Fruit fly (Drosophila melanogaster) whole organism, embryonic: ENCODE measurements around the gene Mst98Ca.
A peak's percentile ranks its signal among the peaks of the same experiment; 100 is the strongest.

ENCODE experiments used
- Aef1 ChIP-seq: fragments of 200-800 bp; sonication (Bioruptor generic); IDR thresholded peaks from 3 replicates; pipeline ENCODE4 v1.3.6; 2022; ENCODE audit warnings: missing biosample characterization, missing genetic modification characterization
- Asciz ChIP-seq: fragments of 200-800 bp; sonication (Bioruptor generic); optimal IDR thresholded peaks from 2 replicates; lab custom pipeline; 2017; ENCODE audit warnings: missing biosample characterization, mild to moderate bottlenecking, missing genetic modification characterization, missing genetic modification reagents
- Bdp1 ChIP-seq: fragments of 200-800 bp; sonication (Bioruptor generic); optimal IDR thresholded peaks from 3 replicates; lab custom pipeline; 2016; ENCODE audit warnings: missing biosample characterization, missing genetic modification characterization
- CG11085 ChIP-seq: fragments of 200-800 bp; sonication (Bioruptor generic); IDR thresholded peaks from 2 replicates; pipeline ENCODE4 v1.3.6; 2022; ENCODE audit warnings: missing biosample characterization, missing genetic modification characterization
- CG11247 ChIP-seq: fragments of 200-800 bp; sonication (Bioruptor generic); IDR thresholded peaks from 2 replicates; pipeline ENCODE4 v1.3.6; 2022; ENCODE audit warnings: missing biosample characterization, missing genetic modification characterization
- CG11456 ChIP-seq: fragments of 200-800 bp; sonication (Bioruptor generic); IDR thresholded peaks from 3 replicates; pipeline ENCODE4 v1.3.6; 2022; ENCODE audit warnings: missing biosample characterization, missing genetic modification characterization
- CG12104 ChIP-seq: fragments of 200-800 bp; sonication (Bioruptor generic); optimal IDR thresholded peaks from 3 replicates; lab custom pipeline; 2016; ENCODE audit warnings: missing biosample characterization, missing genetic modification characterization
- CG12236 ChIP-seq: fragments of 200-800 bp; sonication (Bioruptor generic); optimal IDR thresholded peaks from 2 replicates; lab custom pipeline; 2016; ENCODE audit warnings: missing biosample characterization, missing genetic modification characterization
- CG12659 ChIP-seq: fragments of 200-800 bp; sonication (Bioruptor generic); optimal IDR thresholded peaks from 3 replicates; lab custom pipeline; 2017; ENCODE audit warnings: mild to moderate bottlenecking, missing biosample characterization, missing genetic modification reagents, missing genetic modification characterization
- CG14050 ChIP-seq: fragments of 200-800 bp; sonication (Bioruptor generic); IDR thresholded peaks from 3 replicates; pipeline ENCODE4 v1.3.6; 2022; ENCODE audit warnings: missing biosample characterization, missing genetic modification characterization
- CG15514 ChIP-seq: fragments of 200-800 bp; sonication (Bioruptor generic); optimal IDR thresholded peaks from 3 replicates; lab custom pipeline; 2017; ENCODE audit warnings: missing biosample characterization, missing genetic modification characterization, mild to moderate bottlenecking, moderate library complexity, missing genetic modification reagents
- CG17912 ChIP-seq: fragments of 200-800 bp; sonication (Bioruptor generic); optimal IDR thresholded peaks from 2 replicates; lab custom pipeline; 2018; ENCODE audit warnings: missing biosample characterization, mild to moderate bottlenecking, missing genetic modification characterization
- CG43689 ChIP-seq: fragments of 200-800 bp; sonication (Bioruptor generic); IDR thresholded peaks from 2 replicates; pipeline ENCODE4 v1.3.6; 2022; ENCODE audit warnings: missing biosample characterization, missing genetic modification characterization
- CG4820 ChIP-seq: fragments of 200-800 bp; sonication (Bioruptor generic); optimal IDR thresholded peaks from 3 replicates; lab custom pipeline; 2016; ENCODE audit warnings: missing biosample characterization, missing genetic modification characterization
- CG9797 ChIP-seq: fragments of 200-800 bp; sonication (Bioruptor generic); optimal IDR thresholded peaks from 3 replicates; lab custom pipeline; 2018; ENCODE audit warnings: missing biosample characterization, mild to moderate bottlenecking, missing genetic modification characterization
- Camta ChIP-seq: fragments of 200-800 bp; sonication (Bioruptor generic); optimal IDR thresholded peaks from 2 replicates; lab custom pipeline; 2016; ENCODE audit warnings: missing biosample characterization, missing genetic modification characterization
- Chrac-16 ChIP-seq: fragments of 200-800 bp; sonication (Bioruptor generic); optimal IDR thresholded peaks from 3 replicates; lab custom pipeline; 2016; ENCODE audit warnings: missing biosample characterization, missing genetic modification characterization
- D19A ChIP-seq: fragments of 200-800 bp; optimal IDR thresholded peaks from 3 replicates; lab custom pipeline; 2019; ENCODE audit warnings: missing biosample characterization, mild to moderate bottlenecking, missing genetic modification characterization, moderate library complexity
- Dad ChIP-seq: fragments of 200-800 bp; sonication (Bioruptor generic); optimal IDR thresholded peaks from 3 replicates; lab custom pipeline; 2016; ENCODE audit warnings: missing biosample characterization, missing genetic modification characterization
- Dp ChIP-seq: fragments of 200-800 bp; sonication (Bioruptor generic); optimal IDR thresholded peaks from 2 replicates; lab custom pipeline; 2018; ENCODE audit warnings: missing biosample characterization, mild to moderate bottlenecking, missing genetic modification characterization, moderate library complexity
- E2f1 ChIP-seq: fragments of 200-800 bp; sonication (Bioruptor generic); IDR thresholded peaks from 2 replicates; pipeline ENCODE4 v1.3.6; 2022; ENCODE audit warnings: missing biosample characterization, missing genetic modification characterization
- Hand ChIP-seq: fragments of 200-800 bp; sonication (Bioruptor generic); optimal IDR thresholded peaks from 2 replicates; lab custom pipeline; 2017; ENCODE audit warnings: mild to moderate bottlenecking, missing biosample characterization, missing genetic modification reagents, missing genetic modification characterization
- HmgZ ChIP-seq: fragments of 200-800 bp; sonication (Bioruptor generic); optimal IDR thresholded peaks from 2 replicates; lab custom pipeline; 2018; ENCODE audit warnings: missing biosample characterization, mild to moderate bottlenecking, missing genetic modification characterization
- Lpt ChIP-seq: fragments of >200 bp; optimal IDR thresholded peaks from 2 replicates; lab custom pipeline; 2018; ENCODE audit warnings: missing biosample characterization, missing genetic modification characterization
- NK7.1 ChIP-seq: fragments of 200-800 bp; sonication (Bioruptor generic); optimal IDR thresholded peaks from 3 replicates; lab custom pipeline; 2016; ENCODE audit warnings: missing biosample characterization, missing genetic modification characterization
- Poxn ChIP-seq: fragments of 200-800 bp; sonication (Bioruptor generic); IDR thresholded peaks from 2 replicates; pipeline ENCODE4 v1.3.6; 2022; ENCODE audit warnings: missing biosample characterization, missing genetic modification characterization
- Scr ChIP-seq: fragments of 200-800 bp; sonication (Bioruptor generic); IDR thresholded peaks from 2 replicates; pipeline ENCODE4 v1.3.6; 2022; ENCODE audit warnings: missing biosample characterization, missing genetic modification characterization; ENCODE audit not compliant: partially characterized antibody
- Sin3A ChIP-seq: fragments of >200 bp; optimal IDR thresholded peaks from 2 replicates; lab custom pipeline; 2018
- Six4 ChIP-seq: fragments of 200-800 bp; sonication (Bioruptor generic); optimal IDR thresholded peaks from 2 replicates; lab custom pipeline; 2016; ENCODE audit warnings: missing biosample characterization, missing genetic modification characterization
- Taf1 ChIP-seq: fragments of 200-800 bp; sonication (Bioruptor generic); IDR thresholded peaks from 2 replicates; pipeline ENCODE4 v1.3.6; 2022; ENCODE audit warnings: missing biosample characterization, missing genetic modification characterization
- abd-A ChIP-seq: fragments of 200-800 bp; sonication (Bioruptor generic); optimal IDR thresholded peaks from 3 replicates; lab custom pipeline; 2019; ENCODE audit warnings: missing biosample characterization, mild to moderate bottlenecking, missing genetic modification characterization, moderate library complexity
- ac ChIP-seq: fragments of 200-800 bp; sonication (Bioruptor generic); optimal IDR thresholded peaks from 3 replicates; lab custom pipeline; 2017; ENCODE audit warnings: missing biosample characterization, mild to moderate bottlenecking, missing genetic modification characterization
- aop ChIP-seq: fragments of 200-800 bp; sonication (Bioruptor generic); IDR thresholded peaks from 2 replicates; pipeline ENCODE4 v1.3.6; 2022; ENCODE audit warnings: missing biosample characterization, missing genetic modification characterization
- bowl ChIP-seq: fragments of 200-800 bp; sonication (Bioruptor generic); IDR thresholded peaks from 2 replicates; pipeline ENCODE4 v1.3.6; 2022; ENCODE audit warnings: missing biosample characterization, missing genetic modification characterization
- dan ChIP-seq: fragments of 200-800 bp; sonication (Bioruptor generic); IDR thresholded peaks from 2 replicates; pipeline ENCODE4 v1.3.6; 2022; ENCODE audit warnings: missing biosample characterization, missing genetic modification characterization
- dati ChIP-seq: fragments of 200-800 bp; sonication (Bioruptor generic); IDR thresholded peaks from 2 replicates; pipeline ENCODE4 v1.3.6; 2022; ENCODE audit warnings: missing biosample characterization, missing genetic modification characterization
- her ChIP-seq: fragments of 200-800 bp; sonication (Bioruptor generic); optimal IDR thresholded peaks from 2 replicates; lab custom pipeline; 2016; ENCODE audit warnings: missing biosample characterization, missing genetic modification characterization
- maf-S ChIP-seq: fragments of 200-800 bp; sonication (Bioruptor generic); optimal IDR thresholded peaks from 2 replicates; lab custom pipeline; 2016; ENCODE audit warnings: missing biosample characterization, missing genetic modification characterization
- nmo ChIP-seq: fragments of 200-800 bp; sonication (Bioruptor generic); optimal IDR thresholded peaks from 2 replicates; lab custom pipeline; 2018; ENCODE audit warnings: missing biosample characterization, mild to moderate bottlenecking, missing genetic modification characterization, moderate library complexity
- prd ChIP-seq, 3 experiments: fragments of >200 bp in 2 of 3; fragments of 200-800 bp in 1 of 3; sonication (Bioruptor generic) in 1 of 3; optimal IDR thresholded peaks in 2 of 3; IDR thresholded peaks in 1 of 3; 2 replicates in 2 of 3; 3 replicates in 1 of 3; pipeline versions ENCODE4 v1.3.6 to Lab custom; 2017 to 2022; ENCODE audit warnings: missing biosample characterization in 1 of 3, missing genetic modification characterization in 1 of 3
- pum ChIP-seq: fragments of 200-800 bp; sonication (Bioruptor generic); optimal IDR thresholded peaks from 2 replicates; lab custom pipeline; 2016; ENCODE audit warnings: missing biosample characterization, missing genetic modification characterization
- ro ChIP-seq: fragments of 200-800 bp; sonication (Bioruptor generic); IDR thresholded peaks from 2 replicates; pipeline ENCODE4 v1.3.6; 2022; ENCODE audit warnings: missing biosample characterization, missing genetic modification characterization
- schlank ChIP-seq: fragments of 200-800 bp; sonication (Bioruptor generic); optimal IDR thresholded peaks from 2 replicates; lab custom pipeline; 2018; ENCODE audit warnings: missing biosample characterization, mild to moderate bottlenecking, missing genetic modification characterization
- sisA ChIP-seq: fragments of 200-800 bp; sonication (Bioruptor generic); IDR thresholded peaks from 2 replicates; pipeline ENCODE4 v1.3.6; 2022; ENCODE audit warnings: missing biosample characterization, missing genetic modification characterization
- sna ChIP-seq: fragments of 200-800 bp; sonication (Bioruptor generic); IDR thresholded peaks from 2 replicates; pipeline ENCODE4 v1.3.6; 2022; ENCODE audit warnings: missing biosample characterization, missing genetic modification characterization; ENCODE audit not compliant: partially characterized antibody
- toy ChIP-seq: fragments of 200-800 bp; sonication (Bioruptor generic); IDR thresholded peaks from 2 replicates; pipeline ENCODE4 v1.3.6; 2022; ENCODE audit warnings: missing biosample characterization, missing genetic modification characterization
- tup ChIP-seq: fragments of 200-800 bp; sonication (Bioruptor generic); optimal IDR thresholded peaks from 2 replicates; lab custom pipeline; 2016; ENCODE audit warnings: missing biosample characterization, mild to moderate bottlenecking, missing genetic modification characterization, moderate library complexity
- tx ChIP-seq: fragments of 200-800 bp; sonication (Bioruptor generic); optimal IDR thresholded peaks from 2 replicates; lab custom pipeline; 2016; ENCODE audit warnings: missing biosample characterization, missing genetic modification characterization

Gene Mst98Ca

dm6 chr3R:28336046-28336771, 45.1 kb downstream of the Mst98Ca start, which contains the start of gene larp (continued):
- TF ChIP-seq bowl (GFP tag; lab: Robert Waterston, UW): no peak
- TF ChIP-seq Sin3A (lab: Kevin White, UChicago): peak; percentile 63
- no peak for TF ChIP-seq schlank (tag; lab: Kevin White, UChicago)
- TF ChIP-seq dan (GFP tag; lab: Robert Waterston, UW): no peak
- peak; percentile 13 for TF ChIP-seq CG12236 (GFP tag; lab: Kevin White, UChicago)
- TF ChIP-seq Aef1 (GFP tag; lab: Robert Waterston, UW): peak; percentile 44; the same call in 2 of the 3 replicates
- TF ChIP-seq prd (optimal IDR thresholded peaks at IDR 0.05; lab: Kevin White, UChicago): no peak
- peak; percentile 85 for TF ChIP-seq prd (GFP tag; IDR thresholded peaks at IDR 0.05; lab: Robert Waterston, UW)
- peak; percentile 45 for TF ChIP-seq Camta
- TF ChIP-seq nmo: peak; percentile 80
- TF ChIP-seq CG11456: peak; percentile 83
- TF ChIP-seq Bdp1 (GFP tag; lab: Kevin White, UChicago): peak; percentile 43
- peak; percentile 89 for TF ChIP-seq sna (GFP tag; lab: Robert Waterston, UW)
- TF ChIP-seq Taf1: peak; percentile 46; the same call in 1 of the 2 replicates
- peak; percentile 39 for TF ChIP-seq CG4820 (GFP tag; lab: Kevin White, UChicago)
- peak; percentile 78 for TF ChIP-seq sisA (GFP tag; lab: Robert Waterston, UW)
- TF ChIP-seq dati (GFP tag; lab: Robert Waterston, UW): no peak
- TF ChIP-seq CG11085 (GFP tag; lab: Robert Waterston, UW): peak; percentile 73
- peak; percentile 39 for TF ChIP-seq CG9797 (GFP tag; lab: Kevin White, UChicago)
- peak; percentile 55 for TF ChIP-seq Dad (GFP tag; lab: Kevin White, UChicago)
- TF ChIP-seq E2f1 (GFP tag; lab: Robert Waterston, UW): peak; percentile 73
- TF ChIP-seq Hand (GFP tag; lab: Kevin White, UChicago): no peak
- 0 out of 2 replicates have a peak, but pooled peaks have one; percentile 51 for TF ChIP-seq Poxn (GFP tag; lab: Robert Waterston, UW)
- peak; percentile 28 for TF ChIP-seq D19A (tag; lab: Kevin White, UChicago)
- TF ChIP-seq toy (GFP tag; lab: Robert Waterston, UW): no peak
- peak; percentile 66 for TF ChIP-seq CG11247 (GFP tag; lab: Robert Waterston, UW)
- peak; percentile 75 for TF ChIP-seq Chrac-16
- TF ChIP-seq aop (GFP tag; lab: Robert Waterston, UW): peak; percentile 31; the same call in 1 of the 2 replicates
- peak; percentile 19 for TF ChIP-seq CG12104 (GFP tag; lab: Kevin White, UChicago)
- no peak; the same call in 2 of the 3 replicates for TF ChIP-seq CG14050 (GFP tag; lab: Robert Waterston, UW)
- peak; percentile 63 for TF ChIP-seq tx
- no peak for TF ChIP-seq Lpt (GFP tag; lab: Kevin White, UChicago)
- TF ChIP-seq maf-S (GFP tag; lab: Kevin White, UChicago): peak; percentile 46

- TF ChIP-seq CG43689 (GFP tag; lab: Robert Waterston, UW) (no peak), ac (GFP tag; lab: Kevin White, UChicago) (peak; percentile 44), Six4 (GFP tag; lab: Kevin White, UChicago) (peak; percentile 36), abd-A (tag; lab: Kevin White, UChicago) (peak; percentile 2), HmgZ (tag; lab: Kevin White, UChicago) (peak; percentile 32), her (no peak), ro (no peak), Dp (GFP tag; lab: Kevin White, UChicago) (no peak), Asciz (GFP tag; lab: Kevin White, UChicago) (peak; percentile 7), tup (GFP tag; lab: Kevin White, UChicago) (no peak), CG12659 (GFP tag; lab: Kevin White, UChicago) (peak; percentile 70), CG12104 (GFP tag; lab: Kevin White, UChicago) (peak; percentile 62), NK7.1 (no peak), pum (GFP tag; lab: Kevin White, UChicago) (no peak), Scr (GFP tag; lab: Robert Waterston, UW) (peak; percentile 77), nmo (peak; percentile 76), CG17912 (no peak), CG15514 (GFP tag; lab: Kevin White, UChicago) (peak; percentile 44)
Measured at dm6 chr3R:28339654-28340605, 48.8 kb downstream of the Mst98Ca start, which contains the start of the genes Gfat2 and Moca-cyp. Gene Gfat2, minus strand, starts transcription at chr3R:28339765. Gene Moca-cyp, plus strand, starts transcription at chr3R:28340334.
